Fruit fly (Drosophila melanogaster) Kc167 (cell line): ENCODE measurements around the gene ocn.

Source experiments
- Myc ChIP-seq: fragments of >200 bp; optimal IDR thresholded peaks from 2 replicates; lab custom pipeline; 2017; ENCODE audit warnings: missing external identifiers
- Sin3A ChIP-seq: fragments of >200 bp; optimal IDR thresholded peaks from 2 replicates; lab custom pipeline; 2018; ENCODE audit warnings: missing external identifiers
- h ChIP-seq: fragments of >200 bp; optimal IDR thresholded peaks from 3 replicates; lab custom pipeline; 2018; ENCODE audit warnings: missing external identifiers
- insv ChIP-seq: fragments of >200 bp; optimal IDR thresholded peaks from 3 replicates; lab custom pipeline; 2018; ENCODE audit warnings: missing external identifiers
- psq ChIP-seq: fragments of >200 bp; optimal IDR thresholded peaks from 2 replicates; lab custom pipeline; 2017; ENCODE audit warnings: missing external identifiers
- ttk ChIP-seq: sonication (Bioruptor generic); optimal IDR thresholded peaks from 2 replicates; lab custom pipeline; 2017; ENCODE audit warnings: missing external identifiers

- TF ChIP-seq psq (lab: Kevin White, UChicago) (no peak), h (lab: Kevin White, UChicago) (no peak), Myc (lab: Kevin White, UChicago) (no peak), ttk (lab: Kevin White, UChicago) (no peak), Sin3A (lab: Kevin White, UChicago) (no peak), insv (no peak)
Observed at dm6 chr3R:30043139-30043744, 5.7 kb upstream of the ocn start, which contains the start of gene Sry-delta.
